Worm (Caenorhabditis elegans): ENCODE measurements around the gene ckb-3.

ckb-3 gene

DNA sequence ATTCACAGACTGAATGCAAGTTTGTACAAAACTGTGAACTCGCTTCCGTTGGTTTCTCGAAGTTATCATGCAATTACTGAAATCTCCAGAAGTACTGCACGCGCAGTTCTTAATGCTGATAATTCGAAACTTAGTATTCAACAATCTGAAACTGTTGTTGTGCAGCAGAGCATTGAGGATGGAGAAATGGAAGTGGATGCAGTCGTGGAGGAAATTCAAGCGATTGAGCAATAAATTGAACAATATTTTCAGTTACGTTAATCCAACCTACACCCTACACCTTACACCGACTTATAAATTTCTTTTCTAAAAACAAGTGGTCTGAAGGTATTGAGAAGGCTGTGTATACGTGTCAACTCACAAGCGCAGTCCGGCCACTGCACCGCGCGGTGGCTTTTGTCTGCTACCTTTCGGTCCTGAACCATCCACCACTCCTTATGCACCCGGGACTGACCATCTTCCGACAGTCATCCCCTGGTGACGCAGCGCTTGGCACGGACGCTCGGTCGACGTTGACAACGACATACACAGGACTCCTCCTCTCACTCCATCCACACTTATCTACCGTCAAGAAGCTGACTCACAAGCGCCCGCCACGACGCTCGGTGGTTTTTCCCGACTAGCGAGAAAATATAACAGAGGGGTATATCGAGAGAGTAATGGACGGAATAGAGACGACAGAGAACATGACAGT is 8.1 kb downstream of the ckb-3 start:
- TF ChIP-seq mep-1 (tag; optimal IDR thresholded peaks at IDR 0.05) = peak; percentile 50
- peak in 1 of 2 experiments; percentile 38 for TF ChIP-seq efl-1 (optimal IDR thresholded peaks at IDR 0.05)
- TF ChIP-seq efl-1 (GFP tag; optimal IDR thresholded peaks at IDR 0.05 in 1 of 2) = peak in 1 of 2 experiments; percentile 61
- peak; percentile 29 for TF ChIP-seq fkh-8 (tag; optimal IDR thresholded peaks at IDR 0.05)
- peak; percentile 48 for TF ChIP-seq nhr-20 (tag; optimal IDR thresholded peaks at IDR 0.05)
- TF ChIP-seq mdl-1 (tag; optimal IDR thresholded peaks at IDR 0.05) = peak in 1 of 2 experiments; percentile 1
- TF ChIP-seq grh-1 (GFP tag; IDR thresholded peaks at IDR 0.05) = 0 out of 2 replicates have a peak, but pooled peaks have one; percentile 28
- peak; percentile 56 for TF ChIP-seq nhr-85 (tag)
- TF ChIP-seq ceh-88 (GFP tag; IDR thresholded peaks at IDR 0.05) = peak; percentile 48; the same call in 1 of the 2 replicates
- peak in 1 of 6 experiments; percentile 17 for TF ChIP-seq elt-3 (tag; optimal IDR thresholded peaks at IDR 0.05)
- TF ChIP-seq irx-1 (tag; optimal IDR thresholded peaks at IDR 0.05) = peak; percentile 19
- peak; percentile 81 for TF ChIP-seq nhr-19 (GFP tag; conservative IDR thresholded peaks at IDR 0.05)
- TF ChIP-seq skn-1 (tag; optimal IDR thresholded peaks at IDR 0.05) = peak; percentile 27
- TF ChIP-seq isw-1 (GFP tag; IDR thresholded peaks at IDR 0.05) = peak; percentile 8; the same call in 1 of the 2 replicates
- TF ChIP-seq nhr-47 (tag; optimal IDR thresholded peaks at IDR 0.05) = peak; percentile 56
- peak; percentile 13 for TF ChIP-seq pax-3 (tag; optimal IDR thresholded peaks at IDR 0.05)
- TF ChIP-seq dsc-1 (tag; optimal IDR thresholded peaks at IDR 0.05) = peak; percentile 25
- peak; percentile 52 for TF ChIP-seq swsn-7 (tag; optimal IDR thresholded peaks at IDR 0.05)
- TF ChIP-seq lir-3 (tag; optimal IDR thresholded peaks at IDR 0.05; ENCODE audit: poor library complexity) = peak; percentile 8
- peak; percentile 28 for TF ChIP-seq rnt-1 (tag; optimal IDR thresholded peaks at IDR 0.05)
- peak; percentile 30 for TF ChIP-seq aly-2 (tag; optimal IDR thresholded peaks at IDR 0.05)
- TF ChIP-seq tbx-2 (tag; optimal IDR thresholded peaks at IDR 0.05) = peak; percentile 23
- TF ChIP-seq lin-35 (GFP tag; optimal IDR thresholded peaks at IDR 0.05) = peak in 1 of 2 experiments; percentile 21
- TF ChIP-seq snu-23 (GFP tag; optimal IDR thresholded peaks at IDR 0.05) = peak; percentile 52
- TF ChIP-seq dpl-1 (GFP tag; optimal IDR thresholded peaks at IDR 0.05) = peak in 1 of 3 experiments; percentile 5
- peak; percentile 28 for TF ChIP-seq blmp-1 (tag; optimal IDR thresholded peaks at IDR 0.05)
- TF ChIP-seq nhr-71 (tag; optimal IDR thresholded peaks at IDR 0.05) = peak; percentile 62
- peak; percentile 25 for TF ChIP-seq xbp-1 (tag; optimal IDR thresholded peaks at IDR 0.05)
- peak; percentile 30 to 65 for TF ChIP-seq lsy-2 (tag; optimal IDR thresholded peaks at IDR 0.05)
- peak; percentile 23 for TF ChIP-seq C16A3.4 (tag; optimal IDR thresholded peaks at IDR 0.05)
- TF ChIP-seq nhr-90 (tag; optimal IDR thresholded peaks at IDR 0.05; ENCODE audit: poor library complexity) = peak; percentile 56

- no peak for TF ChIP-seq nhr-71 (tag; optimal IDR thresholded peaks at IDR 0.05)
- no peak for TF ChIP-seq C34B4.2 (tag; optimal IDR thresholded peaks at IDR 0.05)
- TF ChIP-seq lir-3 (tag; optimal IDR thresholded peaks at IDR 0.05; ENCODE audit: poor library complexity) = no peak
- no peak for TF ChIP-seq C04F5.9 (tag; optimal IDR thresholded peaks at IDR 0.05)
- TF ChIP-seq mab-9 (GFP tag; IDR thresholded peaks at IDR 0.05) = no peak
- TF ChIP-seq nhr-12 (tag; optimal IDR thresholded peaks at IDR 0.05) = no peak
- no peak for TF ChIP-seq pqm-1 (tag; optimal IDR thresholded peaks at IDR 0.05)
- no peak for TF ChIP-seq isw-1 (GFP tag; IDR thresholded peaks at IDR 0.05)
- TF ChIP-seq elt-3 (tag; optimal IDR thresholded peaks at IDR 0.05) = no peak
- no peak for TF ChIP-seq tbx-2 (tag; optimal IDR thresholded peaks at IDR 0.05)
- TF ChIP-seq nhr-47 (tag; optimal IDR thresholded peaks at IDR 0.05) = no peak
- TF ChIP-seq lin-15B (tag; optimal IDR thresholded peaks at IDR 0.05) = no peak
- TF ChIP-seq sox-4 (tag; optimal IDR thresholded peaks at IDR 0.05) = no peak
- no peak for TF ChIP-seq ceh-82 (tag; optimal IDR thresholded peaks at IDR 0.05)
- no peak for TF ChIP-seq lin-13 (GFP tag; optimal IDR thresholded peaks at IDR 0.05)
- TF ChIP-seq F16B12.6 (tag; optimal IDR thresholded peaks at IDR 0.05) = no peak
- TF ChIP-seq egl-27 (tag; optimal IDR thresholded peaks at IDR 0.05) = no peak
Observed at ce11 chrIII:4379717-4380116, 9.0 kb downstream of the ckb-3 start, which contains the start of gene B0284.3. TSS of gene B0284.3 (minus strand) at chrIII:4379817.

All from whole organism, L1 larva.